Worm (Caenorhabditis elegans) whole organism, L4/young adult: Measurements from ENCODE around the gene srh-80.

ENCODE experiments used
- W03F9.2 ChIP-seq: fragments of 150-350 bp; optimal IDR thresholded peaks from 2 replicates; lab custom pipeline; 2014; ENCODE audit warnings: missing biosample characterization, missing genetic modification characterization
- him-1 ChIP-seq: sonication (generic microtip); optimal IDR thresholded peaks from 2 replicates; lab custom pipeline; 2016; ENCODE audit warnings: missing genotype, missing genetic modification reagents, missing genetic modification characterization, missing compliant biosample characterization

ce11 chrV:260334-260733 is 40.6 kb downstream of the srh-80 start:
- TF ChIP-seq him-1 (tag; lab: Kevin White, UChicago) (no peak), W03F9.2 (no peak)
